Worm (Caenorhabditis elegans): ENCODE results near the gene F27E5.8.

DNA sequence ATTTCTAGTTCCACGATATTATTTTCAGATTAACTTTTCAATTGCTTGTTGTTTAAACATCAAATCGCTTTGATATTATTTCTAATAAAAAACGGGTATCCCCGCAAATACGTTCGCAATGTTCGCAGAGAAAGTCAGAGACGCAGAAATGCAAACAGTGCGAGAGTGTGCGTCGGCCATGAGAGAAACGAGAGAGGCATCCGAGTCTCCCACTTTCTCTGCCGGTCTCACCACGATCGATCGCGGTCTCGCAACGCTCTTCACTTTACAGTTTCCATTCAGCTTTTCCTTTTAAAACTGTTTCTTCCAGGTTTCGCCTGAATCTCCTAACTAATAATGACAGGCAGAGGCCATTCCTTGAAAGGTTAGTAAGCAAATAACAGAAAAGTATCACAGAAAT lies 47.0 kb upstream of the F27E5.8 start, which contains the start of gene F33H1.4:
- no peak for TF ChIP-seq ztf-23 (GFP tag; IDR thresholded peaks at IDR 0.05)
- no peak for TF ChIP-seq flt-1 (GFP tag; IDR thresholded peaks at IDR 0.05)
- TF ChIP-seq med-1 (GFP tag; optimal IDR thresholded peaks at IDR 0.05; ENCODE audit: insufficient read depth) = no peak
- TF ChIP-seq ref-1 (GFP tag; conservative IDR thresholded peaks at IDR 0.05) = no peak
